Fruit fly (Drosophila melanogaster) S2 (cell line): ENCODE data around the gene hgo.

ENCODE experiments used
- CG8478 ChIP-seq: fragments of >200 bp; optimal IDR thresholded peaks from 2 replicates; lab custom pipeline; 2018
- CTCF ChIP-seq, 2 experiments: fragments of >200 bp; optimal IDR thresholded peaks; 2 replicates each; lab custom pipeline; 2018

dm6 chr2L:11175393-11176258 lies 39.4 kb downstream of the hgo start:
- TF ChIP-seq CTCF (optimal IDR thresholded peaks at IDR 0.05; lab: Kevin White, UChicago) (no peak), CG8478 (lab: Kevin White, UChicago) (no peak)
